Fruit fly (Drosophila melanogaster): ENCODE results near the gene EndoU.

EndoU gene

DNA sequence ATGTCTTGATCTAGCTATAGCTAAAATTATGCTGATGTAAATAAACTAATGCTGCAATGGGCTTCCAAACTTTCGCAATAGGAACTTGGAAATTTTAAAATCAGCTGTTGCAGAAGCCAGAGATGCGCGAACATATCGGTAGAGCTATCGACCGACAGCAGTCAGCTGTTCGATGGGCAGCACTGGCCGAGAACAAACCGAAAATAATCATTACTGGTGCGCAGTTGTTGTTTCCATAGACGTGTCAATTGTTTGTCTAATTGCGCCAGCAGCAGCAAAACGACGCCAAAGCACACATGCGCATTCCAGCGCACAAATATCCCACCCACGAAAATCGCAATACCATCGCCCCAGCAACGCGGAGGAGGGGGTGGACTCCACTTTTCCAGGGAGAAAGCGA lies 26.8 kb downstream of the EndoU start, which contains the start of gene Sap47 (continued):
- TF ChIP-seq CG17186 (GFP tag; optimal IDR thresholded peaks at IDR 0.05) (peak; percentile 64), Oaz (GFP tag; IDR thresholded peaks at IDR 0.05) (no peak), CG9817 (tag; optimal IDR thresholded peaks at IDR 0.05) (no peak), CG31441 (GFP tag; IDR thresholded peaks at IDR 0.05) (no peak), CG13296 (GFP tag; optimal IDR thresholded peaks at IDR 0.05) (no peak), HmgZ (tag; optimal IDR thresholded peaks at IDR 0.05) (peak; percentile 58), zen2 (GFP tag; IDR thresholded peaks at IDR 0.05; ENCODE audit: partially characterized antibody) (peak; percentile 79), ato (GFP tag; IDR thresholded peaks at IDR 0.05; ENCODE audit: partially characterized antibody) (peak; percentile 80), CG15696 (tag; optimal IDR thresholded peaks at IDR 0.05) (no peak), Sry-δ (GFP tag; optimal IDR thresholded peaks at IDR 0.05) (peak; percentile 80), CG12391 (tag; optimal IDR thresholded peaks at IDR 0.05) (peak; percentile 28), gcm2 (GFP tag; optimal IDR thresholded peaks at IDR 0.05) (no peak), BEAF-32 (GFP tag; optimal IDR thresholded peaks at IDR 0.05) (peak; percentile 83), onecut (GFP tag; IDR thresholded peaks at IDR 0.05) (peak; percentile 80), Doc3 (GFP tag; IDR thresholded peaks at IDR 0.05; ENCODE audit: partially characterized antibody) (peak; percentile 76), CG10267 (tag; optimal IDR thresholded peaks at IDR 0.05) (peak; percentile 5), mld (GFP tag; IDR thresholded peaks at IDR 0.05; ENCODE audit: partially characterized antibody) (0 out of 3 replicates have a peak, but pooled peaks have one; percentile 64), unpg (GFP tag; optimal IDR thresholded peaks at IDR 0.05) (peak; percentile 2), Vsx1 (GFP tag; optimal IDR thresholded peaks at IDR 0.05) (peak; percentile 12), CG12155 (GFP tag; optimal IDR thresholded peaks at IDR 0.05) (no peak), stwl (tag; optimal IDR thresholded peaks at IDR 0.05) (peak; percentile 40), tna (GFP tag; IDR thresholded peaks at IDR 0.05; ENCODE audit: partially characterized antibody) (peak; percentile 66), disco-r (GFP tag; optimal IDR thresholded peaks at IDR 0.05) (no peak), CG18599 (GFP tag; optimal IDR thresholded peaks at IDR 0.05) (peak; percentile 34), Atf6 (GFP tag; IDR thresholded peaks at IDR 0.05) (0 out of 2 replicates have a peak, but pooled peaks have one; percentile 9), run (tag; optimal IDR thresholded peaks at IDR 0.05) (no peak), CG12769 (tag; optimal IDR thresholded peaks at IDR 0.05) (peak; percentile 57), Aef1 (GFP tag; IDR thresholded peaks at IDR 0.05) (peak; percentile 37; the same call in 1 of the 3 replicates), nerfin-1 (tag; optimal IDR thresholded peaks at IDR 0.05) (peak; percentile 87), CG16813 (GFP tag; IDR thresholded peaks at IDR 0.05; ENCODE audit: partially characterized antibody) (peak; percentile 76), Hr51 (GFP tag; optimal IDR thresholded peaks at IDR 0.05) (peak in 1 of 2 experiments; percentile 0), YL-1 (GFP tag; optimal IDR thresholded peaks at IDR 0.05) (peak; percentile 59), Sin3A (optimal IDR thresholded peaks at IDR 0.05) (peak; percentile 38), sd (tag; optimal IDR thresholded peaks at IDR 0.05) (peak; percentile 74), slp2 (GFP tag; optimal IDR thresholded peaks at IDR 0.05) (no peak), CG34224 (GFP tag; IDR thresholded peaks at IDR 0.05; ENCODE audit: partially characterized antibody) (peak; percentile 92), CG6791 (GFP tag; IDR thresholded peaks at IDR 0.05; ENCODE audit: partially characterized antibody) (peak; percentile 76), inv (GFP tag; IDR thresholded peaks at IDR 0.05; ENCODE audit: partially characterized antibody) (peak; percentile 65), row (GFP tag; IDR thresholded peaks at IDR 0.05) (peak; percentile 54; the same call in 2 of the 3 replicates), CG8478 (optimal IDR thresholded peaks at IDR 0.05) (no peak), HLH4C (GFP tag; IDR thresholded peaks at IDR 0.05; ENCODE audit: partially characterized antibody) (peak; percentile 67; the same call in 2 of the 3 replicates), CG10462 (GFP tag; optimal IDR thresholded peaks at IDR 0.05) (no peak), Dref (GFP tag; IDR thresholded peaks at IDR 0.05) (peak; percentile 64), CG15479 (GFP tag; optimal IDR thresholded peaks at IDR 0.05) (peak; percentile 34), ewg (GFP tag; optimal IDR thresholded peaks at IDR 0.05) (peak; percentile 97), CG12659 (GFP tag; optimal IDR thresholded peaks at IDR 0.05) (peak; percentile 49), hb (GFP tag; IDR thresholded peaks at IDR 0.05; ENCODE audit: partially characterized antibody) (peak; percentile 65; the same call in 2 of the 3 replicates), CG32772 (GFP tag; IDR thresholded peaks at IDR 0.05) (no peak), abd-A (tag; optimal IDR thresholded peaks at IDR 0.05) (peak; percentile 96)
